Fruit fly (Drosophila melanogaster) whole organism, embryonic: Measurements from ENCODE around the gene Doc1.

Source experiments
- ATbp ChIP-seq: fragments of 200-800 bp; sonication (Bioruptor generic); optimal IDR thresholded peaks from 2 replicates; lab custom pipeline; 2017; ENCODE audit warnings: missing biosample characterization, mild to moderate bottlenecking, missing genetic modification characterization, missing genetic modification reagents
- Antp ChIP-seq: fragments of 200-800 bp; sonication (Bioruptor generic); optimal IDR thresholded peaks from 3 replicates; lab custom pipeline; 2016; ENCODE audit warnings: missing biosample characterization, missing genetic modification characterization
- Atf6 ChIP-seq: fragments of 200-800 bp; sonication (Bioruptor generic); IDR thresholded peaks from 2 replicates; pipeline ENCODE4 v1.3.6; 2022; ENCODE audit warnings: missing biosample characterization, missing genetic modification characterization
- Blimp-1 ChIP-seq: fragments of 200-800 bp; sonication (Bioruptor generic); optimal IDR thresholded peaks from 3 replicates; lab custom pipeline; 2018; ENCODE audit warnings: missing biosample characterization, missing genetic modification characterization, mild to moderate bottlenecking, moderate library complexity, missing genetic modification reagents
- CG12104 ChIP-seq: fragments of 200-800 bp; sonication (Bioruptor generic); optimal IDR thresholded peaks from 3 replicates; lab custom pipeline; 2016; ENCODE audit warnings: missing biosample characterization, missing genetic modification characterization
- CG12236 ChIP-seq: fragments of 200-800 bp; sonication (Bioruptor generic); optimal IDR thresholded peaks from 2 replicates; lab custom pipeline; 2016; ENCODE audit warnings: missing biosample characterization, missing genetic modification characterization
- CG12744 ChIP-seq: fragments of 200-800 bp; sonication (Bioruptor generic); optimal IDR thresholded peaks from 2 replicates; lab custom pipeline; 2016; ENCODE audit warnings: missing biosample characterization, missing genetic modification characterization
- CG13775 ChIP-seq: fragments of 200-800 bp; sonication (Bioruptor generic); optimal IDR thresholded peaks from 3 replicates; lab custom pipeline; 2017; ENCODE audit warnings: missing biosample characterization, mild to moderate bottlenecking, missing genetic modification characterization
- CG15479 ChIP-seq: fragments of 200-800 bp; sonication (Bioruptor generic); optimal IDR thresholded peaks from 3 replicates; lab custom pipeline; 2019; ENCODE audit warnings: missing biosample characterization, mild to moderate bottlenecking, missing genetic modification characterization, moderate library complexity
- CG16815 ChIP-seq: fragments of 200-800 bp; sonication (Bioruptor generic); optimal IDR thresholded peaks from 3 replicates; lab custom pipeline; 2017; ENCODE audit warnings: missing biosample characterization, mild to moderate bottlenecking, missing genetic modification characterization
- CG17186 ChIP-seq: fragments of 200-800 bp; sonication (Bioruptor generic); optimal IDR thresholded peaks from 3 replicates; lab custom pipeline; 2017; ENCODE audit warnings: missing biosample characterization, missing genetic modification reagents, missing genetic modification characterization
- CG31224 ChIP-seq: fragments of 200-800 bp; sonication (Bioruptor generic); IDR thresholded peaks from 2 replicates; pipeline ENCODE4 v1.3.6; 2022; ENCODE audit warnings: missing biosample characterization, missing genetic modification characterization
- CG31388 ChIP-seq: fragments of 200-800 bp; sonication (Bioruptor generic); optimal IDR thresholded peaks from 2 replicates; lab custom pipeline; 2016; ENCODE audit warnings: missing biosample characterization, missing genetic modification characterization
- CG3847 ChIP-seq: fragments of 200-800 bp; sonication (Bioruptor generic); IDR thresholded peaks from 2 replicates; pipeline ENCODE4 v1.3.6; 2022; ENCODE audit warnings: missing biosample characterization, missing genetic modification characterization
- CG4282 ChIP-seq: fragments of 200-800 bp; sonication (Bioruptor generic); optimal IDR thresholded peaks from 2 replicates; lab custom pipeline; 2016; ENCODE audit warnings: missing biosample characterization, missing genetic modification characterization
- CG43689 ChIP-seq: fragments of 200-800 bp; sonication (Bioruptor generic); IDR thresholded peaks from 2 replicates; pipeline ENCODE4 v1.3.6; 2022; ENCODE audit warnings: missing biosample characterization, missing genetic modification characterization
- CG4854 ChIP-seq: fragments of 200-800 bp; sonication (Bioruptor generic); optimal IDR thresholded peaks from 2 replicates; lab custom pipeline; 2016; ENCODE audit warnings: missing biosample characterization, missing genetic modification characterization, inconsistent platforms
- CG6254 ChIP-seq: fragments of 200-800 bp; sonication (Bioruptor generic); optimal IDR thresholded peaks from 3 replicates; lab custom pipeline; 2017; ENCODE audit warnings: mild to moderate bottlenecking, missing biosample characterization, missing genetic modification reagents, missing genetic modification characterization
- CG6654 ChIP-seq: fragments of 200-800 bp; sonication (Bioruptor generic); optimal IDR thresholded peaks from 2 replicates; lab custom pipeline; 2017; ENCODE audit warnings: missing biosample characterization, mild to moderate bottlenecking, missing genetic modification characterization
- CG6791 ChIP-seq: fragments of 200-800 bp; sonication (Bioruptor generic); IDR thresholded peaks from 3 replicates; pipeline ENCODE4 v1.3.6; 2022; ENCODE audit warnings: missing biosample characterization, missing genetic modification characterization; ENCODE audit not compliant: partially characterized antibody
- CG7928 ChIP-seq: fragments of 200-800 bp; sonication (Bioruptor generic); optimal IDR thresholded peaks from 2 replicates; lab custom pipeline; 2017; ENCODE audit warnings: missing biosample characterization, mild to moderate bottlenecking, missing genetic modification characterization
- CG8478 ChIP-seq: fragments of >200 bp; optimal IDR thresholded peaks from 2 replicates; lab custom pipeline; 2018
- CHES-1-like ChIP-seq: fragments of 200-800 bp; sonication (Bioruptor generic); optimal IDR thresholded peaks from 2 replicates; lab custom pipeline; 2016; ENCODE audit warnings: missing biosample characterization, missing genetic modification characterization
- Dad ChIP-seq: fragments of 200-800 bp; sonication (Bioruptor generic); optimal IDR thresholded peaks from 3 replicates; lab custom pipeline; 2016; ENCODE audit warnings: missing biosample characterization, missing genetic modification characterization
- Dek ChIP-seq: fragments of 200-800 bp; sonication (Bioruptor generic); optimal IDR thresholded peaks from 3 replicates; lab custom pipeline; 2019; ENCODE audit warnings: missing biosample characterization, mild to moderate bottlenecking, missing genetic modification characterization, moderate library complexity
- Fer3 ChIP-seq: fragments of 200-800 bp; sonication (Bioruptor generic); optimal IDR thresholded peaks from 2 replicates; lab custom pipeline; 2018; ENCODE audit warnings: missing biosample characterization, mild to moderate bottlenecking, missing genetic modification characterization, moderate library complexity
- HHEX ChIP-seq: fragments of 200-800 bp; sonication (Bioruptor generic); optimal IDR thresholded peaks from 3 replicates; lab custom pipeline; 2017; ENCODE audit warnings: missing biosample characterization, mild to moderate bottlenecking, missing genetic modification characterization, missing genetic modification reagents
- HLH54F ChIP-seq: fragments of 200-800 bp; sonication (Bioruptor generic); optimal IDR thresholded peaks from 3 replicates; lab custom pipeline; 2016; ENCODE audit warnings: missing biosample characterization, missing genetic modification characterization
- Hand ChIP-seq: fragments of 200-800 bp; sonication (Bioruptor generic); optimal IDR thresholded peaks from 2 replicates; lab custom pipeline; 2017; ENCODE audit warnings: mild to moderate bottlenecking, missing biosample characterization, missing genetic modification reagents, missing genetic modification characterization
- HmgD ChIP-seq: fragments of 200-800 bp; sonication (Bioruptor generic); optimal IDR thresholded peaks from 3 replicates; lab custom pipeline; 2016; ENCODE audit warnings: missing biosample characterization, missing genetic modification characterization
- MTF-1 ChIP-seq: fragments of 200-800 bp; sonication (Bioruptor generic); optimal IDR thresholded peaks from 2 replicates; lab custom pipeline; 2018; ENCODE audit warnings: missing biosample characterization, mild to moderate bottlenecking, missing genetic modification characterization, borderline replicate concordance
- Mad ChIP-seq: fragments of 200-800 bp; sonication (Bioruptor generic); optimal IDR thresholded peaks from 2 replicates; lab custom pipeline; 2016; ENCODE audit warnings: missing biosample characterization, missing genetic modification characterization
- NC2α ChIP-seq: fragments of 200-800 bp; sonication (Bioruptor generic); optimal IDR thresholded peaks from 2 replicates; lab custom pipeline; 2016; ENCODE audit warnings: missing biosample characterization, missing genetic modification characterization
- NFAT ChIP-seq: fragments of 200-800 bp; sonication (Bioruptor generic); IDR thresholded peaks from 2 replicates; pipeline ENCODE4 v1.3.6; 2022; ENCODE audit warnings: missing biosample characterization, missing genetic modification characterization
- Rfx ChIP-seq: fragments of 200-800 bp; sonication (Bioruptor generic); IDR thresholded peaks from 2 replicates; pipeline ENCODE4 v1.3.6; 2022; ENCODE audit warnings: missing biosample characterization, missing genetic modification characterization
- Vsx1 ChIP-seq: fragments of 200-800 bp; sonication (Bioruptor generic); optimal IDR thresholded peaks from 2 replicates; lab custom pipeline; 2017; ENCODE audit warnings: missing biosample characterization, mild to moderate bottlenecking, missing genetic modification characterization, missing genetic modification reagents
- ab ChIP-seq: fragments of 200-800 bp; sonication (Bioruptor generic); optimal IDR thresholded peaks from 2 replicates; lab custom pipeline; 2016; ENCODE audit warnings: missing biosample characterization, missing genetic modification characterization
- abd-A ChIP-seq: fragments of 200-800 bp; sonication (Bioruptor generic); optimal IDR thresholded peaks from 3 replicates; lab custom pipeline; 2019; ENCODE audit warnings: missing biosample characterization, mild to moderate bottlenecking, missing genetic modification characterization, moderate library complexity
- bcd ChIP-seq: fragments of 200-800 bp; sonication (Bioruptor generic); optimal IDR thresholded peaks from 2 replicates; lab custom pipeline; 2017; ENCODE audit warnings: missing biosample characterization, mild to moderate bottlenecking, missing genetic modification characterization
- dmrt11E ChIP-seq: fragments of 200-800 bp; sonication (Bioruptor generic); optimal IDR thresholded peaks from 3 replicates; lab custom pipeline; 2018; ENCODE audit warnings: missing biosample characterization, mild to moderate bottlenecking, missing genetic modification characterization, moderate library complexity
- klu ChIP-seq: fragments of 200-800 bp; sonication (Bioruptor generic); IDR thresholded peaks from 2 replicates; pipeline ENCODE4 v1.3.6; 2022; ENCODE audit warnings: missing biosample characterization, missing genetic modification characterization
- luna ChIP-seq: fragments of 200-800 bp; sonication (Bioruptor generic); optimal IDR thresholded peaks from 2 replicates; lab custom pipeline; 2016; ENCODE audit warnings: missing biosample characterization, missing genetic modification characterization
- maf-S ChIP-seq: fragments of 200-800 bp; sonication (Bioruptor generic); optimal IDR thresholded peaks from 2 replicates; lab custom pipeline; 2016; ENCODE audit warnings: missing biosample characterization, missing genetic modification characterization
- mld ChIP-seq: fragments of 200-800 bp; sonication (Bioruptor generic); IDR thresholded peaks from 3 replicates; pipeline ENCODE4 v1.3.6; 2022; ENCODE audit warnings: missing biosample characterization, missing genetic modification characterization; ENCODE audit not compliant: partially characterized antibody
- shn ChIP-seq: fragments of 200-800 bp; sonication (Bioruptor generic); optimal IDR thresholded peaks from 3 replicates; lab custom pipeline; 2016; ENCODE audit warnings: missing biosample characterization, missing genetic modification characterization
- slbo ChIP-seq: fragments of 200-800 bp; sonication (Bioruptor generic); IDR thresholded peaks from 2 replicates; pipeline ENCODE4 v1.3.6; 2022; ENCODE audit warnings: missing biosample characterization, missing genetic modification characterization
- toy ChIP-seq: fragments of 200-800 bp; sonication (Bioruptor generic); IDR thresholded peaks from 2 replicates; pipeline ENCODE4 v1.3.6; 2022; ENCODE audit warnings: missing biosample characterization, missing genetic modification characterization
- trem ChIP-seq: fragments of 200-800 bp; optimal IDR thresholded peaks from 3 replicates; lab custom pipeline; 2019; ENCODE audit warnings: missing biosample characterization, mild to moderate bottlenecking, missing genetic modification characterization, moderate library complexity
- wor ChIP-seq: fragments of 200-800 bp; sonication (Bioruptor generic); IDR thresholded peaks from 2 replicates; pipeline ENCODE4 v1.3.6; 2022; ENCODE audit warnings: missing biosample characterization, missing genetic modification characterization

Doc1 gene

DNA sequence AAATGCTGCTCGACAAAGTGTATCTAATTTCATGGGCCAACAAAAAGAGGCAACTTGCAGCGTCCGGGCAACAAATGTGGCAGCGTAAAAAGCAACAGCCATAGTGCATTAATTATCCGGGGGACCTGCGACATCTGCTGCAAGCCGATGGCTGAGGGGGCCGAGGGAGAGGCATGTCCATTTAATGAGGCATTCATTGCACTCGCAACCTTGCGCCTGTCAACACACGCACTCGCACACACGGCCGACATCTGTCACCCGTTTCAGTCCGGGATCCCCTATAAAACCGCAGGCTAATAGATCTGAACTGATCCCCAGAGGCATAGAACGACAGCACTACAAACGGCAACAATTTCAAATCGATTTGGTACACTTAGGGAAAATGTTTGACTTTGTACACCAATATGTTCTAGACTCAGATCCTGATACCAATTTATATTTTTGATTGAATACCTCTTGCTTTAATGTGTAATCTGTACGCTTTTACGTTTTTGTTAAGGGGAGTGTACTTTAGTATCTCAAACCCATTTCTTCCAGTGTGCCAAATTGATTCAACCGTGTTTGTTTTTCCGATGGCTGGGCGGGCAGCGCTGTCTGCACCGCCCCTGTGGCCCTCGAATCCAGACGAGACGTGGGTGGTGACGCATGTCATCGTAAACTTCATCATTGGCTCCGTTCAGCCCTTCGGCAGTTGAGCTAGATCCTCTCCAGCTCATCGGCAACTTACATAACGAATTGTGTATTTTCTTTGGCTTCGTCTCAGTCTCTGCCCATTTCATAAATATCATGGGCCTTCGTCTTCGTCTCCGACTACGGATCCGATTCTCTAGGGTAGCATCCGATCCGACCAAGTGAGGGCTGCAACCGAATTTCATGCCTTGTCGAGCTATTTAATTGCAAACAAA, 29.4 kb upstream of the Doc1 start (continued):
- peak; percentile 59 for TF ChIP-seq CG17186 (GFP tag; lab: Kevin White, UChicago)
- TF ChIP-seq CG7928 (GFP tag; lab: Kevin White, UChicago) = no peak
- TF ChIP-seq CG3847 (GFP tag; lab: Robert Waterston, UW) = peak; percentile 27; the same call in 1 of the 2 replicates
- no peak for TF ChIP-seq NFAT (GFP tag; lab: Robert Waterston, UW)
- no peak for TF ChIP-seq CG15479 (GFP tag; lab: Kevin White, UChicago)
- 0 out of 2 replicates have a peak, but pooled peaks have one; percentile 28 for TF ChIP-seq slbo
- no peak for TF ChIP-seq mld (GFP tag; lab: Robert Waterston, UW)
- no peak for TF ChIP-seq Hand
- no peak for TF ChIP-seq luna (GFP tag; lab: Kevin White, UChicago)
- TF ChIP-seq maf-S (GFP tag; lab: Kevin White, UChicago) = peak; percentile 38
- TF ChIP-seq Mad (GFP tag; lab: Kevin White, UChicago) = peak; percentile 45
- peak; percentile 37 for TF ChIP-seq CHES-1-like (GFP tag; lab: Kevin White, UChicago)
- TF ChIP-seq Atf6 (GFP tag; lab: Robert Waterston, UW) = no peak
- TF ChIP-seq Vsx1 (GFP tag; lab: Kevin White, UChicago) = peak; percentile 12
- TF ChIP-seq klu (GFP tag; lab: Robert Waterston, UW) = peak; percentile 55; the same call in 1 of the 2 replicates
- TF ChIP-seq toy (GFP tag; lab: Robert Waterston, UW) = no peak
- TF ChIP-seq Dek (tag; lab: Kevin White, UChicago) = no peak
- peak; percentile 21 for TF ChIP-seq CG12104 (GFP tag; lab: Kevin White, UChicago)
- TF ChIP-seq wor (GFP tag; lab: Robert Waterston, UW) = peak; percentile 67
- TF ChIP-seq CG12236 (GFP tag; lab: Kevin White, UChicago) = peak; percentile 69
- TF ChIP-seq CG8478 (lab: Kevin White, UChicago) = no peak
- peak; percentile 38 for TF ChIP-seq CG6654 (GFP tag; lab: Kevin White, UChicago)
- peak; percentile 63 for TF ChIP-seq bcd (GFP tag; lab: Kevin White, UChicago)
- TF ChIP-seq HHEX = peak; percentile 38
- TF ChIP-seq CG31388 (GFP tag; lab: Kevin White, UChicago) = peak; percentile 47
- TF ChIP-seq Fer3 (tag; lab: Kevin White, UChicago) = no peak
- peak; percentile 87 for TF ChIP-seq CG16815 (GFP tag; lab: Kevin White, UChicago)
- TF ChIP-seq CG31224 (GFP tag; lab: Robert Waterston, UW) = no peak
- peak; percentile 33 for TF ChIP-seq HLH54F (GFP tag; lab: Kevin White, UChicago)
- peak; percentile 76 for TF ChIP-seq Blimp-1 (GFP tag; lab: Kevin White, UChicago)
- no peak for TF ChIP-seq CG4854 (GFP tag; lab: Kevin White, UChicago)
- TF ChIP-seq ATbp = peak; percentile 57
- TF ChIP-seq dmrt11E (tag; lab: Kevin White, UChicago) = peak; percentile 89
- peak; percentile 12 for TF ChIP-seq CG12744
- peak; percentile 51 for TF ChIP-seq NC2α (GFP tag; lab: Kevin White, UChicago)
- TF ChIP-seq CG4282 (GFP tag; lab: Kevin White, UChicago) = no peak
- TF ChIP-seq CG43689 = peak; percentile 49; the same call in 1 of the 2 replicates
- TF ChIP-seq ab = peak; percentile 16
- TF ChIP-seq Dad (GFP tag; lab: Kevin White, UChicago) = peak; percentile 45
- peak; percentile 46 for TF ChIP-seq shn
- TF ChIP-seq CG13775 (GFP tag; lab: Kevin White, UChicago) = peak; percentile 76
- TF ChIP-seq Antp (GFP tag; lab: Kevin White, UChicago) = peak; percentile 87
- peak; percentile 16 for TF ChIP-seq abd-A (tag; lab: Kevin White, UChicago)
- TF ChIP-seq CG6254 (GFP tag; lab: Kevin White, UChicago) = peak; percentile 83
- TF ChIP-seq Rfx (GFP tag; lab: Robert Waterston, UW) = peak; percentile 46; the same call in 1 of the 2 replicates
- peak; percentile 78 for TF ChIP-seq trem (tag; lab: Kevin White, UChicago)
- TF ChIP-seq CG6791 = no peak
- TF ChIP-seq HmgD (GFP tag; lab: Kevin White, UChicago) = peak; percentile 31
- peak; percentile 44 for TF ChIP-seq MTF-1 (GFP tag; lab: Kevin White, UChicago)
